Worm (Caenorhabditis elegans) whole organism, mixed stage, embryonic: ENCODE measurements around the gene ZK1290.15.

Source experiments
- M03D4.4 ChIP-seq: sonication (generic microtip); optimal IDR thresholded peaks from 2 replicates; lab custom pipeline; 2017; ENCODE audit warnings: mild to moderate bottlenecking, missing genetic modification characterization, missing compliant biosample characterization
- bed-3 ChIP-seq: fragments of 200-800 bp; sonication (Bioruptor generic); optimal IDR thresholded peaks from 3 replicates; lab custom pipeline; 2018; ENCODE audit warnings: mild to moderate bottlenecking, missing genetic modification characterization, moderate library complexity, missing compliant biosample characterization
- blmp-1 ChIP-seq: fragments of 150-350 bp; optimal IDR thresholded peaks from 2 replicates; lab custom pipeline; 2014; ENCODE audit warnings: missing biosample characterization, missing genetic modification characterization
- ceh-39 ChIP-seq: fragments of 150-350 bp; optimal IDR thresholded peaks from 2 replicates; lab custom pipeline; 2014; ENCODE audit warnings: missing biosample characterization, missing genetic modification characterization
- ceh-43 ChIP-seq: fragments of 200-800 bp; sonication (Bioruptor generic); optimal IDR thresholded peaks from 2 replicates; lab custom pipeline; 2018; ENCODE audit warnings: mild to moderate bottlenecking, missing genetic modification characterization, moderate library complexity, missing compliant biosample characterization
- ceh-83 ChIP-seq: fragments of 200-800 bp; sonication (Bioruptor generic); optimal IDR thresholded peaks from 2 replicates; lab custom pipeline; 2018; ENCODE audit warnings: mild to moderate bottlenecking, missing genetic modification characterization, missing compliant biosample characterization
- ces-1 ChIP-seq: fragments of 150-350 bp; optimal IDR thresholded peaks from 2 replicates; lab custom pipeline; 2014; ENCODE audit warnings: missing biosample characterization, missing genetic modification reagents, missing genetic modification characterization
- cnd-1 ChIP-seq: fragments of 200-800 bp; sonication (Bioruptor generic); optimal IDR thresholded peaks from 2 replicates; lab custom pipeline; 2018; ENCODE audit warnings: mild to moderate bottlenecking, missing genetic modification characterization, missing compliant biosample characterization
- drap-1 ChIP-seq: fragments of 200-800 bp; sonication (Bioruptor generic); optimal IDR thresholded peaks from 3 replicates; lab custom pipeline; 2018; ENCODE audit warnings: mild to moderate bottlenecking, missing genetic modification characterization, missing compliant biosample characterization
- elt-1 ChIP-seq: sonication (generic microtip); optimal IDR thresholded peaks from 2 replicates; lab custom pipeline; 2017; ENCODE audit warnings: missing genetic modification characterization, mild to moderate bottlenecking, missing compliant biosample characterization, antibody characterized with exemption, moderate library complexity, borderline replicate concordance; ENCODE audit not compliant: insufficient read depth
- elt-3 ChIP-seq: fragments of 150-350 bp; optimal IDR thresholded peaks from 2 replicates; lab custom pipeline; 2014; ENCODE audit warnings: missing biosample characterization, missing genetic modification characterization
- flh-1 ChIP-seq: fragments of 200-800 bp; sonication (Bioruptor generic); optimal IDR thresholded peaks from 2 replicates; lab custom pipeline; 2018; ENCODE audit warnings: mild to moderate bottlenecking, missing genetic modification characterization, moderate library complexity, missing compliant biosample characterization
- ham-2 ChIP-seq: fragments of 200-800 bp; sonication (Bioruptor generic); optimal IDR thresholded peaks from 2 replicates; lab custom pipeline; 2018; ENCODE audit warnings: mild to moderate bottlenecking, missing genetic modification characterization, missing compliant biosample characterization
- hlh-1 ChIP-seq: fragments of 150-350 bp; optimal IDR thresholded peaks from 2 replicates; lab custom pipeline; 2014; ENCODE audit warnings: missing biosample characterization, missing genetic modification reagents, missing genetic modification characterization
- lin-13 ChIP-seq: fragments of 150-350 bp; optimal IDR thresholded peaks from 2 replicates; lab custom pipeline; 2014; ENCODE audit warnings: missing biosample characterization, missing genetic modification characterization
- lin-32 ChIP-seq: fragments of 200-800 bp; sonication (Bioruptor generic); optimal IDR thresholded peaks from 2 replicates; lab custom pipeline; 2018; ENCODE audit warnings: mild to moderate bottlenecking, missing genetic modification characterization, missing compliant biosample characterization
- lsy-2 ChIP-seq: fragments of 150-350 bp; optimal IDR thresholded peaks from 2 replicates; lab custom pipeline; 2014; ENCODE audit warnings: missing biosample characterization, missing genetic modification characterization
- mab-5 ChIP-seq: fragments of 150-350 bp; optimal IDR thresholded peaks from 2 replicates; lab custom pipeline; 2014; ENCODE audit warnings: missing biosample characterization, missing genetic modification characterization
- mep-1 ChIP-seq: fragments of 150-350 bp; optimal IDR thresholded peaks from 2 replicates; lab custom pipeline; 2017; ENCODE audit warnings: missing biosample characterization, missing genetic modification reagents, missing genetic modification characterization, inconsistent platforms
- mls-2 ChIP-seq: sonication (generic microtip); optimal IDR thresholded peaks from 2 replicates; lab custom pipeline; 2016; ENCODE audit warnings: mild to moderate bottlenecking, missing genetic modification characterization, moderate library complexity, missing compliant biosample characterization
- nhr-12 ChIP-seq: fragments of 150-350 bp; optimal IDR thresholded peaks from 2 replicates; lab custom pipeline; 2014; ENCODE audit warnings: missing biosample characterization, missing genetic modification characterization
- nhr-2 ChIP-seq: fragments of 150-350 bp; optimal IDR thresholded peaks from 2 replicates; lab custom pipeline; 2014; ENCODE audit warnings: missing biosample characterization, missing genetic modification characterization
- nhr-237 ChIP-seq: fragments of 150-350 bp; optimal IDR thresholded peaks from 2 replicates; lab custom pipeline; 2014; ENCODE audit warnings: missing biosample characterization, missing genetic modification characterization
- nhr-28 ChIP-seq: fragments of 150-350 bp; optimal IDR thresholded peaks from 2 replicates; lab custom pipeline; 2014; ENCODE audit warnings: missing biosample characterization, missing genetic modification characterization
- nhr-76 ChIP-seq: sonication (generic microtip); optimal IDR thresholded peaks from 2 replicates; lab custom pipeline; 2017; ENCODE audit warnings: missing biosample characterization, missing genetic modification characterization
- pha-4 ChIP-seq: fragments of 150-350 bp; optimal IDR thresholded peaks from 2 replicates; lab custom pipeline; 2018; ENCODE audit warnings: missing biosample characterization, missing genetic modification reagents, missing genetic modification characterization
- sem-2 ChIP-seq: fragments of 200-800 bp; sonication (Bioruptor generic); optimal IDR thresholded peaks from 2 replicates; lab custom pipeline; 2018; ENCODE audit warnings: mild to moderate bottlenecking, missing genetic modification characterization, missing compliant biosample characterization
- sptf-1 ChIP-seq: sonication (generic microtip); optimal IDR thresholded peaks from 2 replicates; lab custom pipeline; 2017; ENCODE audit warnings: mild to moderate bottlenecking, missing genetic modification characterization, moderate library complexity, missing compliant biosample characterization
- tbx-8 ChIP-seq: fragments of 200-800 bp; sonication (Bioruptor generic); optimal IDR thresholded peaks from 2 replicates; lab custom pipeline; 2018; ENCODE audit warnings: mild to moderate bottlenecking, missing genetic modification characterization, moderate library complexity, missing compliant biosample characterization
- unc-120 ChIP-seq: sonication (generic microtip); optimal IDR thresholded peaks from 2 replicates; lab custom pipeline; 2017; ENCODE audit warnings: missing genetic modification characterization, missing compliant biosample characterization; ENCODE audit not compliant: poor library complexity, severe bottlenecking
- unc-62 ChIP-seq: fragments of 150-350 bp; optimal IDR thresholded peaks from 2 replicates; lab custom pipeline; 2014; ENCODE audit warnings: missing biosample characterization, missing genetic modification reagents, missing genetic modification characterization
- zip-8 ChIP-seq: fragments of 150-350 bp; optimal IDR thresholded peaks from 2 replicates; lab custom pipeline; 2014; ENCODE audit warnings: missing biosample characterization, missing genetic modification characterization
- ztf-11 ChIP-seq: fragments of 150-350 bp; optimal IDR thresholded peaks from 2 replicates; lab custom pipeline; 2014; ENCODE audit warnings: missing biosample characterization, missing genetic modification characterization

ZK1290.15 gene

ce11 chrII:7523281-7523680 lies at the start of gene ZK1290.15:
ZK1290.15 (plus strand) TSS chrII:7523581.
- TF ChIP-seq mab-5 (no peak), elt-1 (no peak), nhr-76 (tag; lab: Kevin White, UChicago) (no peak), ceh-39 (tag; lab: Kevin White, UChicago) (no peak), mep-1 (no peak), bed-3 (GFP tag; lab: Kevin White, UChicago) (no peak), lin-32 (GFP tag; lab: Kevin White, UChicago) (no peak), zip-8 (tag; lab: Kevin White, UChicago) (no peak), elt-3 (tag; lab: Kevin White, UChicago) (no peak), pha-4 (tag; lab: Kevin White, UChicago) (no peak), ces-1 (GFP tag; lab: Kevin White, UChicago) (no peak), hlh-1 (tag; lab: Kevin White, UChicago) (no peak)

DNA sequence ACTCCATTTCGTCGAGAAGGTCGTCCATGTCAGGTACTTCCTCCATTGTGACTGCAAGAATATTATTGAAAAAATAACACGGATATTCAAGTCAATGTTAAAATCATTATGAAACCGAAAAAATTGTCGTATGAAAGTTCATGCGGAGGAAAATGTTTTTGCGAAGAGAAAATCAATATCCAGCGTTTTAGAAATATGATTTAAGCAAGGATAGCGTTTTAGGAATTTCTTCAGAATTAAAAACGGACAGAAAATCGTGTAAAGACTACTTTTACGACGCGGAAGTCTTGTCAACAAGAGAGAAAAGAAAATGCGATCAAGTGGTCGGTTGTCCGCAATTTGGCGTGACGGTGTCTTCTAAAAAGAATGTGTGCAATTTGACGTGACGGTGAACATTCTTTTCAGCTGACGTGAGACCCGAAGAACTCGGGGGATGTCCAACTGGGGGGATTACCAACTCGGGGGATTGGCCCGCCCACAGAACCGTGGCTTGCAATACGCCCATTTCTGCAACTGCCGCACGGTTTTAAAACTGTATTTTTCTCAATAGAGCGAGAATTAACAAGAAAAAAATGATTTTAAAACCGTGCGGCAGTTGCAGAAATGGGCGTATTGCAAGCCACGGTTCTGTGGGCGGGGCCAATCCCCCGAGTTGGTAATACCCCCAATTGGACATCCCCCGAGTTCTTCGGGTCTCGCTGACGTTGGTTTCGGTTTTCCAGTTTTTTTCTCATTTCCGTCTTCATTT lies 44.7 kb upstream of the ZK1290.15 start, which contains the start of the genes aka-1 and ubc-6:
aka-1 (minus strand) TSS at position 51 of the 748 bp plus-strand sequence.
ubc-6 (plus strand) TSS at position 701 of the 748 bp plus-strand sequence.
- TF ChIP-seq M03D4.4 (tag; lab: Kevin White, UChicago), result peak; percentile 29
- TF ChIP-seq ham-2 (GFP tag; lab: Kevin White, UChicago), result peak; percentile 16
- TF ChIP-seq hlh-1 (tag; lab: Kevin White, UChicago), result no peak
- no peak for TF ChIP-seq ceh-39 (tag; lab: Kevin White, UChicago)
- peak; percentile 57 for TF ChIP-seq mep-1
- TF ChIP-seq ces-1 (GFP tag; lab: Kevin White, UChicago), result peak; percentile 65
- no peak for TF ChIP-seq unc-62 (GFP tag; lab: Kevin White, UChicago)
- no peak for TF ChIP-seq blmp-1
- no peak for TF ChIP-seq elt-3 (tag; lab: Kevin White, UChicago)
- peak; percentile 62 for TF ChIP-seq sptf-1 (tag; lab: Kevin White, UChicago)
- peak; percentile 51 for TF ChIP-seq unc-120 (tag; lab: Kevin White, UChicago)
- no peak for TF ChIP-seq cnd-1 (tag; lab: Kevin White, UChicago)
- TF ChIP-seq mls-2 (tag; lab: Kevin White, UChicago), result peak; percentile 22
- TF ChIP-seq lin-13, result peak; percentile 58
- TF ChIP-seq drap-1 (GFP tag; lab: Kevin White, UChicago), result peak; percentile 40
- peak; percentile 63 for TF ChIP-seq lsy-2 (tag; lab: Kevin White, UChicago)

- no peak for TF ChIP-seq mls-2 (tag; lab: Kevin White, UChicago)
- TF ChIP-seq cnd-1 (tag; lab: Kevin White, UChicago), result no peak
- no peak for TF ChIP-seq ztf-11 (tag; lab: Kevin White, UChicago)
- TF ChIP-seq mab-5, result no peak
- TF ChIP-seq ceh-43 (GFP tag; lab: Kevin White, UChicago), result no peak
- TF ChIP-seq nhr-76 (tag; lab: Kevin White, UChicago), result no peak
- TF ChIP-seq elt-1, result no peak
- no peak for TF ChIP-seq flh-1 (GFP tag; lab: Kevin White, UChicago)
- no peak for TF ChIP-seq nhr-2 (tag; lab: Kevin White, UChicago)
- no peak for TF ChIP-seq unc-120 (tag; lab: Kevin White, UChicago)
- TF ChIP-seq ces-1 (GFP tag; lab: Kevin White, UChicago), result no peak
- no peak for TF ChIP-seq ceh-83 (GFP tag; lab: Kevin White, UChicago)
- no peak for TF ChIP-seq lin-32 (GFP tag; lab: Kevin White, UChicago)
- TF ChIP-seq elt-3 (tag; lab: Kevin White, UChicago), result no peak
- no peak for TF ChIP-seq tbx-8 (GFP tag; lab: Kevin White, UChicago)
- TF ChIP-seq hlh-1 (tag; lab: Kevin White, UChicago), result no peak
- TF ChIP-seq pha-4 (tag; lab: Kevin White, UChicago), result no peak
Observed at ce11 chrII:7483009-7483408, 40.4 kb upstream of the ZK1290.15 start, which contains the start of gene cah-2. cah-2 (minus strand) TSS chrII:7483109.

DNA sequence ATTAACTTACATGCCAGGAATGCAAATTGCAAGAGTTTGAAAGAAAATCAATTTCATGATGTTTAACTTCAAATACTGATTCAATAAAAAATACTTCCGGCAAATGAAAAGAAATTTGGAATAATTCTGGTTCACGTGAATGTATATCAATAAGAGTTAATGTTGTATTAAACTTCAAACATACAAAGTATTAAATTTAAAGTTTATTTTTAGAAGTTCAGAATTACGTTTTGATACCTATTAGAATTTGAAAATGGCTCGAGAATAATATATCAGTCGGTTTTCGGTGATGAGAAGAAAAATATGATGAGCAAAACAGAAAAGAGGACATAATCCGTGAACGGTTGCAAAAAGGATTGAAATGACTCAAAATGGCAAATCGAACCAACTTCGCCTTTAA lies 33.8 kb upstream of the ZK1290.15 start, which contains the start of gene D1022.9:
D1022.9 (minus strand) TSS at position 101 of the 400 bp plus-strand sequence.
- TF ChIP-seq zip-8 (tag; lab: Kevin White, UChicago), result no peak
- TF ChIP-seq nhr-237, result no peak
- no peak for TF ChIP-seq hlh-1 (tag; lab: Kevin White, UChicago)
- TF ChIP-seq lin-32 (GFP tag; lab: Kevin White, UChicago), result no peak
- no peak for TF ChIP-seq M03D4.4 (tag; lab: Kevin White, UChicago)
- no peak for TF ChIP-seq nhr-12 (tag; lab: Kevin White, UChicago)
- TF ChIP-seq sem-2 (GFP tag; lab: Kevin White, UChicago), result no peak
- no peak for TF ChIP-seq nhr-2 (tag; lab: Kevin White, UChicago)
- no peak for TF ChIP-seq lsy-2 (tag; lab: Kevin White, UChicago)
- no peak for TF ChIP-seq bed-3 (GFP tag; lab: Kevin White, UChicago)
- TF ChIP-seq ceh-39 (tag; lab: Kevin White, UChicago), result no peak
- no peak for TF ChIP-seq ceh-43 (GFP tag; lab: Kevin White, UChicago)
- no peak for TF ChIP-seq unc-120 (tag; lab: Kevin White, UChicago)
- no peak for TF ChIP-seq ztf-11 (tag; lab: Kevin White, UChicago)
- no peak for TF ChIP-seq elt-3 (tag; lab: Kevin White, UChicago)
- TF ChIP-seq flh-1 (GFP tag; lab: Kevin White, UChicago), result no peak
- TF ChIP-seq drap-1 (GFP tag; lab: Kevin White, UChicago), result no peak
- no peak for TF ChIP-seq elt-1
- no peak for TF ChIP-seq ham-2 (GFP tag; lab: Kevin White, UChicago)
- TF ChIP-seq nhr-28, result no peak
- TF ChIP-seq, all 35 proteins: peak for 0
